Worm (Caenorhabditis elegans) whole organism, L2 larva: ENCODE measurements around the gene C15H11.13.

Experiments
- ZK546.5 ChIP-seq: sonication (generic microtip); optimal IDR thresholded peaks from 2 replicates; lab custom pipeline; 2017; ENCODE audit warnings: missing biosample characterization, missing genetic modification characterization
- aly-2 ChIP-seq: fragments of 150-350 bp; optimal IDR thresholded peaks from 2 replicates; lab custom pipeline; 2014; ENCODE audit warnings: missing biosample characterization, missing genetic modification characterization
- ama-1 ChIP-seq: fragments of 150-350 bp; optimal IDR thresholded peaks from 2 replicates; lab custom pipeline; 2018; ENCODE audit warnings: inconsistent platforms
- dmd-4 ChIP-seq: sonication (generic microtip); optimal IDR thresholded peaks from 2 replicates; lab custom pipeline; 2017; ENCODE audit warnings: missing biosample characterization, missing genetic modification characterization
- fos-1 ChIP-seq: fragments of 150-350 bp; optimal IDR thresholded peaks from 2 replicates; lab custom pipeline; 2014; ENCODE audit warnings: missing biosample characterization, missing genetic modification characterization
- lin-11 ChIP-seq: fragments of 150-350 bp; sonication (generic microtip); optimal IDR thresholded peaks from 2 replicates; lab custom pipeline; 2014; ENCODE audit warnings: missing biosample characterization, missing genetic modification characterization, inconsistent platforms, mixed read lengths
- lin-39 ChIP-seq: fragments of 150-350 bp; optimal IDR thresholded peaks from 2 replicates; lab custom pipeline; 2014; ENCODE audit warnings: missing biosample characterization, missing genetic modification reagents, missing genetic modification characterization
- snpc-4 ChIP-seq: fragments of 150-350 bp; optimal IDR thresholded peaks from 2 replicates; lab custom pipeline; 2014; ENCODE audit warnings: missing biosample characterization, missing genetic modification characterization
- unc-62 ChIP-seq: fragments of 150-350 bp; optimal IDR thresholded peaks from 2 replicates; lab custom pipeline; 2014; ENCODE audit warnings: missing biosample characterization, missing genetic modification reagents, missing genetic modification characterization
- ztf-4 ChIP-seq: fragments of 150-350 bp; optimal IDR thresholded peaks from 2 replicates; lab custom pipeline; 2014; ENCODE audit warnings: missing biosample characterization, missing genetic modification characterization

DNA sequence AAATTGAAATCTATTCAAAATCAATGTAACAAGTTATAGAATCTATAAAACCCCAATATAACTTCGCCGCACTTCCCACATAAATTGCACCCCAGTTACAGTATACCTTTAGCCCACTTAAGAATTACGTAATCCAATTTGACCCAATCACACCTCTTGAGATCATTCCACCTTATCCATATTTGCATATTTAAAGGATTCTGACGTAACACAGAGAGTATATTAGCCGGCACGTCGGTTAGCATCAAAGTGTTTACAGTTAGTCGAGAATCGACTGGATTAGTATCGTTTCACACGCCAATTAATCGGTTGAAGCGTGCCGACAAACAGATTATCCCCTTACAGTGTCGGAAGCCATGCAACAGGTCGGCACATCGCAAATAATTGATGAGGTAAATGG is 38.7 kb downstream of the C15H11.13 start:
- TF ChIP-seq fos-1 (tag; lab: Kevin White, UChicago) (no peak), ztf-4 (no peak), ZK546.5 (tag; lab: Kevin White, UChicago) (no peak), aly-2 (tag; lab: Kevin White, UChicago) (no peak), snpc-4 (tag; lab: Kevin White, UChicago) (no peak), dmd-4 (tag; lab: Kevin White, UChicago) (no peak), ama-1 (no peak), lin-11 (tag; lab: Kevin White, UChicago) (no peak), lin-39 (tag; lab: Kevin White, UChicago) (no peak), unc-62 (GFP tag; lab: Kevin White, UChicago) (no peak)
